Worm (Caenorhabditis elegans): Measurements from ENCODE around the gene C07A12.18.

ce11 chrX:4578581-4578980 lies 28.9 kb upstream of the C07A12.18 start:
- TF ChIP-seq cog-1 (tag; optimal IDR thresholded peaks at IDR 0.05) (no peak), ztf-29 (GFP tag; IDR thresholded peaks at IDR 0.05) (no peak), tab-1 (GFP tag; IDR thresholded peaks at IDR 0.05) (no peak), klf-2 (GFP tag; conservative IDR thresholded peaks at IDR 0.05) (no peak)

Data from whole organism, midembryonic.